Worm (Caenorhabditis elegans): ENCODE data around the gene suca-1.

DNA sequence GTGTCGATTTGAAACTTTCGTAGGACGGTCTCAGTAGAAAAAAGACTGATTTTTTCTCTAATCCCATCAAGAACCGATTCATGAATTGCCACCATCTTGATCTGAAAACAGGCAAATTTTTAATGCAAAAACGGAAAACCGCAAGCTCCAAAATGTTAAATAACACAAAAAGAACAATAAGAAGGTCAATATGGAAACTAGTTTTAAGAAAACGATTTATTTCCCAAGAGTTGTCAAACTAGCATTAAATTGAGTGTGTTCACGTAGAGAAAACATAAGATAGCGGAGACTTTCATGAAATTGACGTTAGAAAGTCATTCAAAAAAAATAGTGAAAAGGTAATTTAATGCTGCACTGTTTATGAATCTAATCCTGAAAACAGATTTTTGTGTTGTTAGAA lies 14.1 kb upstream of the suca-1 start, which contains the start of gene F47B10.9:
- no peak for TF ChIP-seq nhr-28 (tag; optimal IDR thresholded peaks at IDR 0.05)
- TF ChIP-seq ceh-82 (tag; optimal IDR thresholded peaks at IDR 0.05) = no peak
- TF ChIP-seq unc-62 (GFP tag; optimal IDR thresholded peaks at IDR 0.05) = no peak
- TF ChIP-seq snpc-4 (tag; optimal IDR thresholded peaks at IDR 0.05) = no peak
- TF ChIP-seq unc-39 (tag; optimal IDR thresholded peaks at IDR 0.05) = no peak
